Worm (Caenorhabditis elegans): Measurements from ENCODE around the gene noa-1.

noa-1 gene

DNA sequence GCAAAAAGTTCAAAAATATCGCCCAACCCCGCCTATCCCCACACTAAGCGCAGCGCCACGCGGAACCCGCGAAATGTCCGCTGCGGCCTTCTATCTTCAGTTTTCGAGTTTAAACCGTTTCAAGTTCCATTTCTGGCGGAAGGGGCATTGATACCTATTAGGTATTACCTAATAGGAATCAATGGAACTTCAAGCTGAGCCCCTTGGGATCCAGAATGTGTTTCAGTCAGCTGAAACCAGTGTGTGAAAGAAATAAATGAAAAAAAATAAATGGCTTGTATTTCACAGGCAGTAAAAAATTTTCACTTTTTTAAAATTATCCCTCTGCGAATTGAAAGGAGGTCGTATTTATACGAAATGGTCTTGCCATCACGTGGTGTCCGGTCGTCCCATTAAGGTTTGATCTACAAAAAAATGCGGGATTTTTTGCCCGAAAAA is 19.7 kb downstream of the noa-1 start:
- no peak for TF ChIP-seq zag-1 (tag; optimal IDR thresholded peaks at IDR 0.05)
- no peak for TF ChIP-seq elt-3 (tag; optimal IDR thresholded peaks at IDR 0.05)
- TF ChIP-seq crh-2 (tag; optimal IDR thresholded peaks at IDR 0.05), result no peak
- peak; percentile 91 for TF ChIP-seq snpc-4 (tag; optimal IDR thresholded peaks at IDR 0.05)
- TF ChIP-seq ztf-4 (tag; optimal IDR thresholded peaks at IDR 0.05), result no peak
- TF ChIP-seq unc-55 (GFP tag; optimal IDR thresholded peaks at IDR 0.05), result peak; percentile 17

DNA sequence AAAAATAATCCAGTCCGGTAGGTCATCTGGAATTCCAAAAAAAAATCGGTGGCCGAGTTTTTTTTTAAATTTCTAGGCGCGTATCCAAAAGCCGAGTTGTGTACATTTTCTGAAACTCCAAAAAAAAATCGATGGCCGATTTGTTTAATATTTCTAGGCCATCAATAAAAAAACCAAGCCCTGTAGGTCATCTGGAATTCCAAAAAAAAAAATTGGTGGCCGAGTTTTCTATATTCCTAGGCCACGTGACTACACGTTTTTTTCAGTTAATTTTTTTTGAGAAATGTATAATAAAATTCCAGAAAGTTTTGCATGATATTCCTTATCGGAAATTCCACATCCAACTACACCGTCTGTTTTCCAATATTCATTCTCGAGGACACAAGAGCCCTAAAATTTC is 23.3 kb downstream of the noa-1 start, which contains the start of gene sre-45:
Gene sre-45, plus strand, starts transcription at position 301 of the 400 bp plus-strand sequence.
- no peak for TF ChIP-seq fos-1 (tag; optimal IDR thresholded peaks at IDR 0.05)
- TF ChIP-seq ztf-4 (tag; optimal IDR thresholded peaks at IDR 0.05), result no peak
- no peak for TF ChIP-seq mab-5 (tag; optimal IDR thresholded peaks at IDR 0.05)
- no peak for TF ChIP-seq unc-39 (tag; optimal IDR thresholded peaks at IDR 0.05)
- no peak for TF ChIP-seq elt-1 (tag; optimal IDR thresholded peaks at IDR 0.05)
- no peak for TF ChIP-seq unc-55 (GFP tag; optimal IDR thresholded peaks at IDR 0.05)
- TF ChIP-seq nhr-11 (tag; optimal IDR thresholded peaks at IDR 0.05), result no peak
- no peak for TF ChIP-seq aly-2 (tag; optimal IDR thresholded peaks at IDR 0.05)
- TF ChIP-seq ceh-16 (tag; optimal IDR thresholded peaks at IDR 0.05), result no peak

DNA sequence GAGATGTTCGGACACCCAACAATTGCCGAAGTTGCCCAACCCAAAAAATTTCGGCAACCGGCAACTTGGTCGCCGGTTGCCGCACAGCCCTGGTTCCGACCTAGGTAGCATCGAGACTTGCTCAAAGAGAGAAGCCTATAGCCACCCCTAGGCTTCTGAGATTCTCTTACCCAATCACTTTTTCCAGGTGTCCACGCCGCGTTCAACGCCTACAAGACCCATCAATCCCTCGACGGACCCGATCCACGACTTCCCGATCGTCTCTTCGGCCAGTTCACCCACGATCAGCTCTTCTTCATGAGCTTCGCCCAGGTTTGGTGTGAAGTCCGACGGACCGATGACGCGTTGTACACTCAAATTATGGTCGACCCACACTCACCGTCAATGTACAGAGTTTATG is 25.0 kb downstream of the noa-1 start:
- TF ChIP-seq F13H6.1 (tag; optimal IDR thresholded peaks at IDR 0.05), result no peak
- TF ChIP-seq Y55F3AM.14 (GFP tag; optimal IDR thresholded peaks at IDR 0.05), result no peak
- TF ChIP-seq crh-2 (tag; optimal IDR thresholded peaks at IDR 0.05), result no peak
- no peak for TF ChIP-seq nhr-10 (tag; optimal IDR thresholded peaks at IDR 0.05)
- TF ChIP-seq nhr-11 (tag; optimal IDR thresholded peaks at IDR 0.05), result no peak
- TF ChIP-seq ZK546.5 (tag; optimal IDR thresholded peaks at IDR 0.05), result no peak

DNA sequence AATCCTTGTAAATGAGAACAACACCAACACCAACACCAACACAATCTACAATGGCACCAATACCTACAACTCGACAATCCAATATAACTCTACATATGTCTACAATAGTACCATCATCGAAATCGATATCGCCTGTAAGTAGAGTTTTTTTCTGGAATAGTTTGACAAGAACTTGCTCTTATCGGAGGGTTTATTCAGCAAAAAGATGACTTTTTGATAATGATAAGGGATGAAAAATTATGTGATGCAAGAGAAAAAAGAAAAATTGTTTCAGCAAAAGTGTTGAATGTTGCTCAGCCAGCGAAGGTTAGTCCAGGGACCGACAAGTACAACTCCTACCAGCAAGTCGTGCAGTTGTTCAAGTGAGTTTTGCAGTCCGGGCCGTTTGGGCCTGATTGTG is 32.2 kb downstream of the noa-1 start:
- TF ChIP-seq peb-1 (tag; optimal IDR thresholded peaks at IDR 0.05) (no peak), elt-3 (tag; optimal IDR thresholded peaks at IDR 0.05) (no peak), unc-62 (GFP tag; optimal IDR thresholded peaks at IDR 0.05) (no peak), fos-1 (tag; optimal IDR thresholded peaks at IDR 0.05) (peak; percentile 85), sma-9 (GFP tag; optimal IDR thresholded peaks at IDR 0.05) (no peak), sma-9 (tag; optimal IDR thresholded peaks at IDR 0.05) (no peak), snpc-4 (tag; optimal IDR thresholded peaks at IDR 0.05) (no peak), zag-1 (tag; optimal IDR thresholded peaks at IDR 0.05) (no peak), gmeb-1 (tag; optimal IDR thresholded peaks at IDR 0.05) (no peak), nhr-129 (tag; optimal IDR thresholded peaks at IDR 0.05) (peak; percentile 38)

DNA sequence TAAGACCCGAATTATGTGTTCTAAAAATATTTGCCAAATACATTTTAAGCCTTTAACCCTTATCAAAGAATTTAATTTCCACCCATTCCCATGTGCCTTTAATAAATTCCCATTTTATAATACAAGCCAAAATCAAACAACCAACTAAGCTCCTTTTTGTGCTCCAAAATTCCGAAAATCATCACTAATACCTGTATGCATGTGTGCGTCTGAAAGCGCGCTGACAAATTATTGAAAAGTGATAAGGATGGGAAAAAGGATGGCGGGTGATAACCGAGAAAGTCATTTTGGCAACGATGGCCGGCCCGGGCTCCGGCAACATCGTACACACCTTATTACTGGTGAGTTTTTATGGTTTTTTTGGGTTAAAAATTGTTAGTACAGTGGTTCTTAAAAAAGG is 33.3 kb downstream of the noa-1 start, which contains the start of gene nep-17:
Gene nep-17, plus strand, starts transcription at position 285 of the 400 bp plus-strand sequence.
- peak; percentile 81 for TF ChIP-seq fos-1 (tag; optimal IDR thresholded peaks at IDR 0.05)
- no peak for TF ChIP-seq lsy-2 (tag; optimal IDR thresholded peaks at IDR 0.05)
- peak; percentile 4 for TF ChIP-seq gmeb-1 (tag; optimal IDR thresholded peaks at IDR 0.05)

DNA sequence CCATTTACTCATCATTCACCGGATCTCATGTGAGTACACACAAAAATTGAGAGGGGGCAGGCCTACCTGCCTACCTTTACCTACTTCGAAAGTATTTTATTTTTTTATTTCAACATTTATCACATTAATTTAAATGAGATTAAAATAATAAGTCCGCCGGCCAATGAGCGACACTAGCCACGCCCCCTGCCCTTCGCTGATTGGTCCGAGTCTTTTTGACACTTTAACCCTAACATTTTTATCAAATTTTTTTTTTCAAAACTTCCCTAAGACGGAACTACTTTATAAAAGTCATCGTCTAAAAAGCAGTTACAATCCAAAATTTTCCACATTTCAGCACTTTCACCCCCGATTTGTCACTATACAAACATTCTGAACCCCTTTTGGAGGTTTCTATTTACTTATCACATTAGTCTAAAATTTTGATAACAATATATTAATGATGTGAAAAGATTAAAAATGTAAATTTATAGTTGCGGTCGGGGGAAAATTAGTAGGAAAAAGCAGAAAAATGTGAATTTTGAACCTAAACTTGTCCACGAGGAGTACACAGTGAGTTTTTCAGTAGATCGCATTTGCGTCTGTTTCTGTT is 34.8 kb downstream of the noa-1 start:
- TF ChIP-seq fos-1 (tag; optimal IDR thresholded peaks at IDR 0.05) (peak; percentile 79), unc-55 (GFP tag; optimal IDR thresholded peaks at IDR 0.05) (no peak)

DNA sequence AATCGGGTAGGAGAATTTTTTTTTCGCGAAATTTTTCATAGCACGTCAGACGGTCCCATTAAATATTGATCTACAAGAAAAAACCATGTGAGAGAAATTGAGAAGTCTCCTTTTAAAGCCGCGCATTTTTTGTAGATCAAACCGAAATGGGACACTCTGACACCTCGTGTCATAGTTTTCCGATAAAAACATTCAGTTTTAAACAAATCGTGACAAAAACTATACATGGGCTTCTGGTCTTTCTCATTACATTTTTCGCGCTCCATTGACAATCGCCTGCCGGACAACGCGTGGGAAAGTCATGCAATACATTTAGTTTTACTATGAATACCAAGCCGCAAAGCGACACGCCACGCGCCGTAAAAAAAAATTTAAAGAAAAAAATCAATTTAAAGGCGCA is 35.5 kb downstream of the noa-1 start:
- TF ChIP-seq aly-2 (tag; optimal IDR thresholded peaks at IDR 0.05) (no peak), nhr-237 (tag; optimal IDR thresholded peaks at IDR 0.05) (no peak), lsy-2 (tag; optimal IDR thresholded peaks at IDR 0.05) (no peak), fos-1 (tag; optimal IDR thresholded peaks at IDR 0.05) (no peak), elt-3 (tag; optimal IDR thresholded peaks at IDR 0.05) (no peak), nhr-77 (tag; optimal IDR thresholded peaks at IDR 0.05) (no peak), nhr-25 (tag; optimal IDR thresholded peaks at IDR 0.05) (no peak), unc-55 (GFP tag; optimal IDR thresholded peaks at IDR 0.05) (no peak), R02D3.7 (tag; optimal IDR thresholded peaks at IDR 0.05) (no peak)

DNA sequence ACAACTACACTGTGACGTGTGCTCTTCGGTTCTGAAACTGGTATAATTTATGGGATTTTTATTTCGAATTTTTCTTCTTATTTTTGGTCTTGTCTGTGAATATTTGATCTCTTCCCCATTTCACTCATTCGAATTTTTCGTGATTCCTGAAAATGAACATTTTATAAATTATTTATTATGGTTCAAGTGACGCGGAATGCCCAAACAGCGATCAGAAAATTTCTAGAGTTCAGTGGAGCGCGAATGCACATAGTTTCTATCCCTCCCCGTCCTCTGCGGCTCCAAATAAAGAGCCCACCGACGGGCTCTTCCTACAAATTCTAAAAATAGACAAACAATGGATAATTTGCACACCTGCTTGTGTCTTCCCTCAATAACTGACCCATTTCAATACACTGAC is 37.2 kb downstream of the noa-1 start, which contains the start of gene F54F11.1:
Gene F54F11.1, plus strand, starts transcription at position 301 of the 400 bp plus-strand sequence.
- TF ChIP-seq nhr-10 (tag; optimal IDR thresholded peaks at IDR 0.05) (no peak), unc-55 (GFP tag; optimal IDR thresholded peaks at IDR 0.05) (peak; percentile 14)
